Fruit fly (Drosophila melanogaster): ENCODE measurements around the gene CG10469.

The CG10469 gene

dm6 chr3L:6059062-6059708, 33.9 kb downstream of the CG10469 start, which contains the start of gene CG6592 (continued):
- TF ChIP-seq CG34376 (GFP tag; optimal IDR thresholded peaks at IDR 0.05) = no peak
- no peak for TF ChIP-seq Sox102F (GFP tag; optimal IDR thresholded peaks at IDR 0.05)
- no peak for TF ChIP-seq lilli (GFP tag; optimal IDR thresholded peaks at IDR 0.05)
- TF ChIP-seq Hr51 (GFP tag; optimal IDR thresholded peaks at IDR 0.05) = peak in 1 of 2 experiments; percentile 14
- TF ChIP-seq CG7786 (GFP tag; optimal IDR thresholded peaks at IDR 0.05) = no peak
- TF ChIP-seq CG10366 (GFP tag; IDR thresholded peaks at IDR 0.05) = peak; percentile 36; the same call in 1 of the 2 replicates
- TF ChIP-seq wor (GFP tag; IDR thresholded peaks at IDR 0.05) = no peak
- TF ChIP-seq sob (GFP tag; IDR thresholded peaks at IDR 0.05) = no peak; the same call in 1 of the 2 replicates
- no peak for TF ChIP-seq ken (GFP tag; IDR thresholded peaks at IDR 0.05)
- TF ChIP-seq D19A (tag; optimal IDR thresholded peaks at IDR 0.05) = no peak
- no peak for TF ChIP-seq CrebB (tag; optimal IDR thresholded peaks at IDR 0.05)
- peak; percentile 11 for TF ChIP-seq CG11723 (GFP tag; optimal IDR thresholded peaks at IDR 0.05)
- TF ChIP-seq CG1792 (GFP tag; optimal IDR thresholded peaks at IDR 0.05) = no peak
- TF ChIP-seq maf-S (GFP tag; optimal IDR thresholded peaks at IDR 0.05) = no peak
- TF ChIP-seq danr (GFP tag; IDR thresholded peaks at IDR 0.05) = no peak
- TF ChIP-seq crc (GFP tag; optimal IDR thresholded peaks at IDR 0.05) = no peak
- TF ChIP-seq corto (GFP tag; optimal IDR thresholded peaks at IDR 0.05) = no peak
- peak in 1 of 2 experiments; percentile 22 for TF ChIP-seq insv (GFP tag; optimal IDR thresholded peaks at IDR 0.05)
- TF ChIP-seq CG4404 (GFP tag; IDR thresholded peaks at IDR 0.05) = peak; percentile 49
- no peak for TF ChIP-seq CG11560 (tag; IDR thresholded peaks at IDR 0.05)
- no peak for TF ChIP-seq Gsc (GFP tag; IDR thresholded peaks at IDR 0.05)
- TF ChIP-seq nau (GFP tag; optimal IDR thresholded peaks at IDR 0.05) = no peak
- TF ChIP-seq CG1647 (GFP tag; optimal IDR thresholded peaks at IDR 0.05) = no peak
- no peak for TF ChIP-seq eyg (GFP tag; optimal IDR thresholded peaks at IDR 0.05)
- no peak for TF ChIP-seq CG2678 (tag; optimal IDR thresholded peaks at IDR 0.05)
- TF ChIP-seq BtbVII (GFP tag; optimal IDR thresholded peaks at IDR 0.05) = no peak
- TF ChIP-seq gro (GFP tag; optimal IDR thresholded peaks at IDR 0.05) = no peak
- TF ChIP-seq al (GFP tag; IDR thresholded peaks at IDR 0.05) = no peak
- TF ChIP-seq CG12155 (GFP tag; optimal IDR thresholded peaks at IDR 0.05) = no peak
- no peak for TF ChIP-seq sqz (GFP tag; optimal IDR thresholded peaks at IDR 0.05)
- TF ChIP-seq Xrp1 (GFP tag; IDR thresholded peaks at IDR 0.05) = no peak
- TF ChIP-seq Vsx1 (GFP tag; optimal IDR thresholded peaks at IDR 0.05) = no peak
- TF ChIP-seq oc (tag; optimal IDR thresholded peaks at IDR 0.05) = no peak
- no peak for TF ChIP-seq CG3838 (GFP tag; optimal IDR thresholded peaks at IDR 0.05)
- peak; percentile 31 for TF ChIP-seq CG2116 (GFP tag; optimal IDR thresholded peaks at IDR 0.05)
- no peak for TF ChIP-seq exex (tag; optimal IDR thresholded peaks at IDR 0.05)
- TF ChIP-seq hbn (GFP tag; IDR thresholded peaks at IDR 0.05; ENCODE audit: partially characterized antibody) = no peak
- TF ChIP-seq CG7556 (GFP tag; optimal IDR thresholded peaks at IDR 0.05) = no peak
- 0 out of 2 replicates have a peak, but pooled peaks have one; percentile 5 for TF ChIP-seq NFAT (GFP tag; IDR thresholded peaks at IDR 0.05)
- peak; percentile 24 for TF ChIP-seq CG16863 (GFP tag; optimal IDR thresholded peaks at IDR 0.05)
- no peak for TF ChIP-seq abd-A (tag; optimal IDR thresholded peaks at IDR 0.05)
- peak; percentile 52 for TF ChIP-seq CG1603 (tag; optimal IDR thresholded peaks at IDR 0.05)
- TF ChIP-seq CG18599 (GFP tag; optimal IDR thresholded peaks at IDR 0.05) = no peak
- TF ChIP-seq Dll (GFP tag; IDR thresholded peaks at IDR 0.05; ENCODE audit: partially characterized antibody) = no peak
- no peak for TF ChIP-seq CkIIα-i1 (GFP tag; IDR thresholded peaks at IDR 0.05)
- TF ChIP-seq CG6689 (GFP tag; IDR thresholded peaks at IDR 0.05) = 0 out of 2 replicates have a peak, but pooled peaks have one; percentile 8
- TF ChIP-seq bab2 (GFP tag; optimal IDR thresholded peaks at IDR 0.05) = no peak
- no peak for TF ChIP-seq Dek (tag; optimal IDR thresholded peaks at IDR 0.05)
- peak; percentile 24 for TF ChIP-seq CG17568 (GFP tag; optimal IDR thresholded peaks at IDR 0.05)
- TF ChIP-seq ind (GFP tag; optimal IDR thresholded peaks at IDR 0.05) = no peak
